Worm (Caenorhabditis elegans) whole organism, midembryonic: ENCODE data around the gene gpa-8.

Experiments
- med-1 ChIP-seq: sonication (generic microtip); optimal IDR thresholded peaks from 2 replicates; lab custom pipeline; 2017; ENCODE audit warnings: missing genetic modification characterization, mild to moderate bottlenecking, missing compliant biosample characterization, antibody characterized with exemption, missing genetic modification reagents; ENCODE audit not compliant: insufficient read depth
- tab-1 ChIP-seq: fragments of 200-800 bp; sonication (Bioruptor generic); IDR thresholded peaks from 2 replicates; pipeline ENCODE4 v1.3.6; 2022; ENCODE audit warnings: missing genetic modification characterization, missing compliant biosample characterization

- TF ChIP-seq tab-1 (GFP tag; lab: Robert Waterston, UW), result no peak
- no peak for TF ChIP-seq med-1 (GFP tag; lab: Kevin White, UChicago)
These were observed 31.4 kb downstream of the gpa-8 start, which contains the start of gene ZC116.5 for ce11 chrV:12608857-12609256.
